In the genomic region with DNA sequence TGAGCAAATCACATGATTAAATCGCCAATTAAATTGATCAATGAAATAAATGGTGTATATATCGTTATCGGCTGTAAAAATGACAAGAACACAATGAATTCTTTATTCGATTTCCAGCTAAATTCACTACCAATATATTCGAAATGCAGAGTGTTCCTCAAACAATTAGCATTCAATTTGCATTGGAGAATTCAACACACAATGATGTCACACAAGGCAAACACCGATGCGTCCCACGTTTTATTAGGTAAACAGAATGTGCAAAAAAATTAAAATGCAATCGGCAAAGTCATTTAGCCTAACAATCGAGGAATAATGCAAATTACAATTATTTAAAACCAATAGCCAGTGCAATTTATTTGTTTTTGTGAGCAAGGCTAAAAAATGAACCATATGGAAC, we compare ENCODE assay signal across 3 fruit fly cellular contexts.
TF ChIP-seq lines count a peak whose summit lies in the region.

No protein-coding gene starts in this region.

TF ChIP-seq in whole organism, adult, 20 proteins besides CTCF, POLR2A, EP300 and RAD21:
- no peak for TF ChIP-seq toe (GFP tag; optimal IDR thresholded peaks at IDR 0.05; lab: Kevin White, UChicago)
- no peak for TF ChIP-seq Hr96 (GFP tag; optimal IDR thresholded peaks at IDR 0.05; lab: Kevin White, UChicago)
- TF ChIP-seq ovo (GFP tag; optimal IDR thresholded peaks at IDR 0.05; lab: Kevin White, UChicago): peak; percentile 32
- no peak for TF ChIP-seq tj (GFP tag; optimal IDR thresholded peaks at IDR 0.05; lab: Kevin White, UChicago)
- peak; percentile 14 for TF ChIP-seq cic (GFP tag; optimal IDR thresholded peaks at IDR 0.05; lab: Kevin White, UChicago)
- no peak for TF ChIP-seq bab1 (GFP tag; optimal IDR thresholded peaks at IDR 0.05; lab: Kevin White, UChicago)
- no peak for TF ChIP-seq CG12768 (GFP tag; optimal IDR thresholded peaks at IDR 0.05; lab: Kevin White, UChicago)
- TF ChIP-seq CG5204 (GFP tag; optimal IDR thresholded peaks at IDR 0.05; lab: Kevin White, UChicago): peak; percentile 17
- TF ChIP-seq CG7101 (tag; optimal IDR thresholded peaks at IDR 0.05; lab: Kevin White, UChicago): peak; percentile 55
- no peak for TF ChIP-seq CG7045 (GFP tag; optimal IDR thresholded peaks at IDR 0.05; lab: Kevin White, UChicago)
- TF ChIP-seq Crg-1 (GFP tag; optimal IDR thresholded peaks at IDR 0.05; lab: Kevin White, UChicago): no peak
- no peak for TF ChIP-seq Clk (GFP tag; optimal IDR thresholded peaks at IDR 0.05; lab: Kevin White, UChicago)
- peak; percentile 13 for TF ChIP-seq CG14711 (tag; optimal IDR thresholded peaks at IDR 0.05; lab: Kevin White, UChicago)
- peak; percentile 64 for TF ChIP-seq kay (GFP tag; lab: Kevin White, UChicago; ENCODE audit: borderline replicate concordance)
- TF ChIP-seq Mnt (GFP tag; optimal IDR thresholded peaks at IDR 0.05; lab: Kevin White, UChicago): peak; percentile 24
- TF ChIP-seq CG33017 (tag; optimal IDR thresholded peaks at IDR 0.05; lab: Kevin White, UChicago): no peak
- no peak for TF ChIP-seq CG1620 (GFP tag; optimal IDR thresholded peaks at IDR 0.05; lab: Kevin White, UChicago)

TF ChIP-seq in whole organism, prepupa, 60 proteins besides CTCF, POLR2A, EP300 and RAD21:
- TF ChIP-seq vri (GFP tag; optimal IDR thresholded peaks at IDR 0.05; lab: Kevin White, UChicago): peak; percentile 30
- TF ChIP-seq CG8119 (GFP tag; IDR thresholded peaks at IDR 0.05; lab: Robert Waterston, UW): no peak

TF ChIP-seq in whole organism, wandering third instar larva, 38 proteins besides CTCF, POLR2A, EP300 and RAD21:
- TF ChIP-seq Dif (GFP tag; optimal IDR thresholded peaks at IDR 0.05; lab: Kevin White, UChicago; ENCODE audit: partially characterized antibody) (no peak), Vsx2 (GFP tag; optimal IDR thresholded peaks at IDR 0.05; lab: Kevin White, UChicago; ENCODE audit: partially characterized antibody) (no peak), rgr (GFP tag; optimal IDR thresholded peaks at IDR 0.05; lab: Kevin White, UChicago) (peak; percentile 20)
